Worm (Caenorhabditis elegans) whole organism, midembryonic: ENCODE data around the gene Y51B9A.5.
A peak's percentile ranks its signal among the peaks of the same experiment; 100 is the strongest.

Source experiments
- T22C8.4 ChIP-seq: fragments of 200-800 bp; sonication (Bioruptor generic); IDR thresholded peaks from 2 replicates; pipeline ENCODE4 v1.3.6; 2022; ENCODE audit warnings: missing genetic modification characterization, missing compliant biosample characterization
- cog-1 ChIP-seq: sonication (generic microtip); optimal IDR thresholded peaks from 2 replicates; lab custom pipeline; 2016; ENCODE audit warnings: missing genetic modification characterization, missing compliant biosample characterization
- flt-1 ChIP-seq: fragments of 200-800 bp; sonication (Bioruptor generic); IDR thresholded peaks from 2 replicates; pipeline ENCODE4 v1.3.6; 2022; ENCODE audit warnings: missing genetic modification characterization, missing compliant biosample characterization
- klf-2 ChIP-seq: fragments of 200-800 bp; sonication (Bioruptor generic); conservative IDR thresholded peaks from 2 replicates; pipeline ENCODE4 v1.3.6; 2022; ENCODE audit warnings: missing genetic modification reagents, missing genetic modification characterization, missing compliant biosample characterization
- med-1 ChIP-seq: sonication (generic microtip); optimal IDR thresholded peaks from 2 replicates; lab custom pipeline; 2017; ENCODE audit warnings: missing genetic modification characterization, mild to moderate bottlenecking, missing compliant biosample characterization, antibody characterized with exemption, missing genetic modification reagents; ENCODE audit not compliant: insufficient read depth
- ref-1 ChIP-seq: fragments of 200-800 bp; sonication (Bioruptor generic); conservative IDR thresholded peaks from 2 replicates; pipeline ENCODE4 v1.3.6; 2022; ENCODE audit warnings: missing genetic modification reagents, missing genetic modification characterization, missing compliant biosample characterization
- tab-1 ChIP-seq: fragments of 200-800 bp; sonication (Bioruptor generic); IDR thresholded peaks from 2 replicates; pipeline ENCODE4 v1.3.6; 2022; ENCODE audit warnings: missing genetic modification characterization, missing compliant biosample characterization
- ztf-23 ChIP-seq: fragments of 200-800 bp; sonication (Bioruptor generic); IDR thresholded peaks from 2 replicates; pipeline ENCODE4 v1.3.6; 2022; ENCODE audit warnings: missing genetic modification reagents, missing genetic modification characterization, missing compliant biosample characterization
- ztf-29 ChIP-seq: fragments of 200-800 bp; sonication (Bioruptor generic); IDR thresholded peaks from 2 replicates; pipeline ENCODE4 v1.3.6; 2022; ENCODE audit warnings: missing genetic modification reagents, missing genetic modification characterization, missing compliant biosample characterization

The Y51B9A.5 gene

ce11 chrII:9403846-9404245 is at the start of gene Y51B9A.5:
TSS of gene Y51B9A.5 (plus strand) at chrII:9404146.
- TF ChIP-seq ref-1 (no peak), klf-2 (no peak), ztf-23 (GFP tag; lab: Robert Waterston, UW) (no peak), flt-1 (GFP tag; lab: Robert Waterston, UW) (no peak), tab-1 (GFP tag; lab: Robert Waterston, UW) (no peak), cog-1 (tag; lab: Kevin White, UChicago) (no peak), T22C8.4 (GFP tag; lab: Robert Waterston, UW) (no peak), ztf-29 (GFP tag; lab: Robert Waterston, UW) (no peak)

ce11 chrII:9356723-9357122 is 47.2 kb upstream of the Y51B9A.5 start:
- peak; percentile 27 for TF ChIP-seq cog-1 (tag; lab: Kevin White, UChicago)
- no peak for TF ChIP-seq ztf-23 (GFP tag; lab: Robert Waterston, UW)

ce11 chrII:9358230-9358629 is 45.7 kb upstream of the Y51B9A.5 start, which contains the start of gene mel-11:
TSS of gene mel-11 (plus strand) at chrII:9358530.
- TF ChIP-seq med-1 (GFP tag; lab: Kevin White, UChicago) (no peak), tab-1 (GFP tag; lab: Robert Waterston, UW) (no peak), flt-1 (GFP tag; lab: Robert Waterston, UW) (no peak), ztf-23 (GFP tag; lab: Robert Waterston, UW) (no peak), ref-1 (no peak), ztf-29 (GFP tag; lab: Robert Waterston, UW) (no peak), cog-1 (tag; lab: Kevin White, UChicago) (no peak), klf-2 (no peak), T22C8.4 (GFP tag; lab: Robert Waterston, UW) (no peak)

- TF ChIP-seq cog-1 (tag; lab: Kevin White, UChicago) (no peak), T22C8.4 (GFP tag; lab: Robert Waterston, UW) (no peak), klf-2 (no peak), med-1 (GFP tag; lab: Kevin White, UChicago) (no peak), ztf-23 (GFP tag; lab: Robert Waterston, UW) (no peak), tab-1 (GFP tag; lab: Robert Waterston, UW) (no peak), ztf-29 (GFP tag; lab: Robert Waterston, UW) (no peak), ref-1 (no peak), flt-1 (GFP tag; lab: Robert Waterston, UW) (no peak)
Observed at ce11 chrII:9362249-9362648, 41.7 kb upstream of the Y51B9A.5 start.

- TF ChIP-seq flt-1 (GFP tag; lab: Robert Waterston, UW): no peak
- TF ChIP-seq cog-1 (tag; lab: Kevin White, UChicago): no peak
- TF ChIP-seq ztf-29 (GFP tag; lab: Robert Waterston, UW): no peak
- TF ChIP-seq ztf-23 (GFP tag; lab: Robert Waterston, UW): no peak
- 0 out of 2 replicates have a peak, but pooled peaks have one; percentile 6 for TF ChIP-seq T22C8.4 (GFP tag; lab: Robert Waterston, UW)
- no peak for TF ChIP-seq tab-1 (GFP tag; lab: Robert Waterston, UW)
- no peak for TF ChIP-seq ref-1
- TF ChIP-seq med-1 (GFP tag; lab: Kevin White, UChicago): no peak
Observed at ce11 chrII:9369394-9369793, 34.6 kb upstream of the Y51B9A.5 start.

- TF ChIP-seq flt-1 (GFP tag; lab: Robert Waterston, UW) (no peak), med-1 (GFP tag; lab: Kevin White, UChicago) (no peak), T22C8.4 (GFP tag; lab: Robert Waterston, UW) (no peak), cog-1 (tag; lab: Kevin White, UChicago) (no peak), tab-1 (GFP tag; lab: Robert Waterston, UW) (no peak), ref-1 (no peak), klf-2 (no peak), ztf-23 (GFP tag; lab: Robert Waterston, UW) (no peak), ztf-29 (GFP tag; lab: Robert Waterston, UW) (no peak)
Observed at ce11 chrII:9372393-9372792, 31.6 kb upstream of the Y51B9A.5 start, which contains the start of gene C06C3.3. TSS of gene C06C3.3 (minus strand) at chrII:9372493.

ce11 chrII:9372991-9373390 is 31.0 kb upstream of the Y51B9A.5 start, which contains the start of gene C06C3.4:
TSS of gene C06C3.4 (plus strand) at chrII:9373291.
- TF ChIP-seq ztf-29 (GFP tag; lab: Robert Waterston, UW) (no peak), tab-1 (GFP tag; lab: Robert Waterston, UW) (no peak), ref-1 (no peak), ztf-23 (GFP tag; lab: Robert Waterston, UW) (no peak), T22C8.4 (GFP tag; lab: Robert Waterston, UW) (no peak), cog-1 (tag; lab: Kevin White, UChicago) (no peak), flt-1 (GFP tag; lab: Robert Waterston, UW) (no peak), med-1 (GFP tag; lab: Kevin White, UChicago) (no peak), klf-2 (no peak)

- no peak for TF ChIP-seq klf-2
- TF ChIP-seq med-1 (GFP tag; lab: Kevin White, UChicago): no peak
- TF ChIP-seq T22C8.4 (GFP tag; lab: Robert Waterston, UW): no peak
- no peak for TF ChIP-seq flt-1 (GFP tag; lab: Robert Waterston, UW)
- TF ChIP-seq ref-1: no peak
- TF ChIP-seq ztf-23 (GFP tag; lab: Robert Waterston, UW): no peak
- no peak for TF ChIP-seq cog-1 (tag; lab: Kevin White, UChicago)
- no peak for TF ChIP-seq tab-1 (GFP tag; lab: Robert Waterston, UW)
- TF ChIP-seq ztf-29 (GFP tag; lab: Robert Waterston, UW): no peak
Observed at ce11 chrII:9374807-9375206, 29.1 kb upstream of the Y51B9A.5 start, which contains the start of gene C06C3.12. TSS of gene C06C3.12 (plus strand) at chrII:9375107.

ce11 chrII:9377158-9377557 is 26.8 kb upstream of the Y51B9A.5 start, which contains the start of gene C06C3.10:
TSS of gene C06C3.10 (minus strand) at chrII:9377258.
- TF ChIP-seq cog-1 (tag; lab: Kevin White, UChicago) (no peak), med-1 (GFP tag; lab: Kevin White, UChicago) (no peak), tab-1 (GFP tag; lab: Robert Waterston, UW) (no peak), ztf-29 (GFP tag; lab: Robert Waterston, UW) (no peak), ref-1 (no peak), ztf-23 (GFP tag; lab: Robert Waterston, UW) (no peak), klf-2 (no peak), T22C8.4 (GFP tag; lab: Robert Waterston, UW) (no peak), flt-1 (GFP tag; lab: Robert Waterston, UW) (no peak)
